Worm (Caenorhabditis elegans) whole organism, L4/young adult: ENCODE data around the gene ruvb-1.

Experiments
- W03F9.2 ChIP-seq: fragments of 150-350 bp; optimal IDR thresholded peaks from 2 replicates; lab custom pipeline; 2014; ENCODE audit warnings: missing biosample characterization, missing genetic modification characterization
- dao-5 ChIP-seq: sonication (generic microtip); optimal IDR thresholded peaks from 2 replicates; lab custom pipeline; 2016; ENCODE audit warnings: missing genotype, missing genetic modification characterization, moderate library complexity, missing compliant biosample characterization

- TF ChIP-seq dao-5 (tag; lab: Kevin White, UChicago) = no peak
- peak; percentile 15 for TF ChIP-seq W03F9.2 (tag; lab: Kevin White, UChicago)
Measured at ce11 chrV:10018291-10018690, 37.7 kb upstream of the ruvb-1 start.
